Worm (Caenorhabditis elegans) whole organism, L1 larva: Measurements from ENCODE around the gene F19C7.8.

Experiments used
- lin-39 ChIP-seq: fragments of 150-350 bp; optimal IDR thresholded peaks from 2 replicates; lab custom pipeline; 2014; ENCODE audit warnings: missing biosample characterization, missing genetic modification reagents, missing genetic modification characterization
- nhr-12 ChIP-seq: sonication (generic microtip); optimal IDR thresholded peaks from 2 replicates; lab custom pipeline; 2017; ENCODE audit warnings: missing biosample characterization, missing genetic modification characterization

ce11 chrIV:4613516-4613915, 24.4 kb downstream of the F19C7.8 start:
- TF ChIP-seq nhr-12 (tag; lab: Kevin White, UChicago) (no peak), lin-39 (no peak)
